Worm (Caenorhabditis elegans): ENCODE results near the gene F10D2.16.

DNA sequence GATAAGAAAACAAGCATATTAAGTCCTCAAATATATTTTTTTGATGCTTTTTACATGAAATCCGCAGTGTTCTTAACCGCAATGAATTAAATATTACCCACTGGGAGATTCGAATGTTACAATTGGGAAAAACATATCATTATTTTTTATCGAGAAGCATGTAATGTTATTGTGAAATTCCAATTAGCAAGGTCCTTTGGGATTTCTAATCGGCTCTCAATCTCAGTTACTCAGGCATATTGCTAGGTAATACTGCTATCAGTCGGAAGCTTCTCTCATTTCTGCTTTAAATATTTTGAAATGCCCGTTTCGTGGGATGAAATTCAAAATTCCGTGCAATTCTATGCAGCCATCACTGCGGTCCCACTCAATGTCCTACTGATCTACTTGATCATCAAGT lies 25.3 kb downstream of the F10D2.16 start, which contains the start of gene str-204:
- TF ChIP-seq ceh-36 (tag; optimal IDR thresholded peaks at IDR 0.05) (no peak), B0310.2 (tag; optimal IDR thresholded peaks at IDR 0.05) (no peak), tbx-37 (GFP tag; conservative IDR thresholded peaks at IDR 0.05) (no peak), hmbx-1 (tag; optimal IDR thresholded peaks at IDR 0.05) (no peak), ama-1 (optimal IDR thresholded peaks at IDR 0.05) (no peak), tbx-11 (GFP tag; IDR thresholded peaks at IDR 0.05) (no peak), hnd-1 (tag; optimal IDR thresholded peaks at IDR 0.05) (no peak), scrt-1 (GFP tag; IDR thresholded peaks at IDR 0.05) (no peak), ets-7 (tag; optimal IDR thresholded peaks at IDR 0.05) (no peak), flt-1 (GFP tag; IDR thresholded peaks at IDR 0.05) (no peak), F13C5.2 (tag; optimal IDR thresholded peaks at IDR 0.05) (no peak), pes-1 (GFP tag; IDR thresholded peaks at IDR 0.05) (no peak)

All from whole organism, early embryonic.